Fruit fly (Drosophila melanogaster): ENCODE measurements around the gene mRpL1.

mRpL1 gene

dm6 chr3R:8333768-8334470, 32.7 kb downstream of the mRpL1 start, which contains the start of gene Poxm:
Gene Poxm, minus strand, starts transcription at chr3R:8333792.
- peak; percentile 74 for TF ChIP-seq onecut (GFP tag; IDR thresholded peaks at IDR 0.05)
- peak; percentile 75 for TF ChIP-seq CG8281 (tag; optimal IDR thresholded peaks at IDR 0.05)
- TF ChIP-seq CTCF (GFP tag; optimal IDR thresholded peaks at IDR 0.05) = peak; percentile 1
- TF ChIP-seq CG9797 (GFP tag; optimal IDR thresholded peaks at IDR 0.05) = peak; percentile 23
- peak; percentile 75 for TF ChIP-seq Fer2 (tag; optimal IDR thresholded peaks at IDR 0.05)
- TF ChIP-seq HLH54F (GFP tag; optimal IDR thresholded peaks at IDR 0.05) = peak; percentile 41
- TF ChIP-seq sisA (GFP tag; IDR thresholded peaks at IDR 0.05) = peak; percentile 93
- peak; percentile 91 for TF ChIP-seq E2f1 (GFP tag; IDR thresholded peaks at IDR 0.05)
- peak; percentile 74 for TF ChIP-seq kay (GFP tag; optimal IDR thresholded peaks at IDR 0.05)
- no peak for TF ChIP-seq hb (GFP tag; IDR thresholded peaks at IDR 0.05; ENCODE audit: partially characterized antibody)
- TF ChIP-seq cg (GFP tag; optimal IDR thresholded peaks at IDR 0.05) = peak; percentile 99
- peak; percentile 82; the same call in 1 of the 2 replicates for TF ChIP-seq CG32767 (GFP tag; IDR thresholded peaks at IDR 0.05)
- peak; percentile 88 for TF ChIP-seq CG33557 (GFP tag; optimal IDR thresholded peaks at IDR 0.05)
- peak; percentile 94 for TF ChIP-seq lmd (GFP tag; IDR thresholded peaks at IDR 0.05)
- peak; percentile 88 for TF ChIP-seq gsb-n (tag; optimal IDR thresholded peaks at IDR 0.05)
- peak; percentile 73 for TF ChIP-seq peb (GFP tag; IDR thresholded peaks at IDR 0.05)
- TF ChIP-seq CG18476 (GFP tag; optimal IDR thresholded peaks at IDR 0.05) = peak; percentile 81
- peak; percentile 41; the same call in 1 of the 2 replicates for TF ChIP-seq inv (GFP tag; IDR thresholded peaks at IDR 0.05; ENCODE audit: partially characterized antibody)
- no peak for TF ChIP-seq unc-4 (GFP tag; IDR thresholded peaks at IDR 0.05; ENCODE audit: partially characterized antibody)
- TF ChIP-seq Dref (GFP tag; IDR thresholded peaks at IDR 0.05) = no peak
- peak; percentile 95 for TF ChIP-seq CG30403 (GFP tag; optimal IDR thresholded peaks at IDR 0.05)
- TF ChIP-seq CG17328 (GFP tag; IDR thresholded peaks at IDR 0.05) = peak; percentile 74
- TF ChIP-seq HLH3B (GFP tag; IDR thresholded peaks at IDR 0.05) = peak; percentile 82
- peak; percentile 21; the same call in 1 of the 2 replicates for TF ChIP-seq Nf-YA (GFP tag; IDR thresholded peaks at IDR 0.05)
- peak in 1 of 3 experiments; percentile 88 for TF ChIP-seq Stat92E (GFP tag; optimal IDR thresholded peaks at IDR 0.05)
- peak; percentile 83 for TF ChIP-seq gt (GFP tag; IDR thresholded peaks at IDR 0.05)
- peak; percentile 68 for TF ChIP-seq CG13624 (GFP tag; optimal IDR thresholded peaks at IDR 0.05)
- TF ChIP-seq Nf-YB (GFP tag; optimal IDR thresholded peaks at IDR 0.05) = peak; percentile 94
- TF ChIP-seq CG9817 (tag; optimal IDR thresholded peaks at IDR 0.05) = peak; percentile 87
- TF ChIP-seq fd96Cb (tag; optimal IDR thresholded peaks at IDR 0.05) = peak; percentile 95
- TF ChIP-seq slbo (GFP tag; IDR thresholded peaks at IDR 0.05) = peak; percentile 87
- TF ChIP-seq sqz (GFP tag; optimal IDR thresholded peaks at IDR 0.05) = peak; percentile 90
- peak; percentile 85 for TF ChIP-seq CG10147 (GFP tag; optimal IDR thresholded peaks at IDR 0.05)
- TF ChIP-seq CG18619 (GFP tag; optimal IDR thresholded peaks at IDR 0.05) = peak; percentile 88
- peak; percentile 88 for TF ChIP-seq esg (GFP tag; conservative IDR thresholded peaks at IDR 0.05)
- TF ChIP-seq CG10431 (GFP tag; optimal IDR thresholded peaks at IDR 0.05) = peak; percentile 73
- peak; percentile 75 for TF ChIP-seq fd3F (GFP tag; optimal IDR thresholded peaks at IDR 0.05)
- TF ChIP-seq sob (GFP tag; IDR thresholded peaks at IDR 0.05) = peak; percentile 85
- TF ChIP-seq mam (GFP tag; optimal IDR thresholded peaks at IDR 0.05) = peak; percentile 60
- no peak for TF ChIP-seq her (GFP tag; optimal IDR thresholded peaks at IDR 0.05)
- TF ChIP-seq CG9876 (GFP tag; optimal IDR thresholded peaks at IDR 0.05) = no peak
- peak; percentile 97 for TF ChIP-seq CG7839 (tag; optimal IDR thresholded peaks at IDR 0.05)
- TF ChIP-seq tna (GFP tag; IDR thresholded peaks at IDR 0.05; ENCODE audit: partially characterized antibody) = no peak
- TF ChIP-seq nmo (GFP tag; optimal IDR thresholded peaks at IDR 0.05) = peak; percentile 98
- no peak for TF ChIP-seq fu2 (GFP tag; optimal IDR thresholded peaks at IDR 0.05)
- TF ChIP-seq CG11085 (GFP tag; IDR thresholded peaks at IDR 0.05) = peak; percentile 57
- TF ChIP-seq zfh2 (GFP tag; optimal IDR thresholded peaks at IDR 0.05) = peak; percentile 43
- peak; percentile 88 for TF ChIP-seq Ada2b (GFP tag; IDR thresholded peaks at IDR 0.05)
- TF ChIP-seq grau (tag; optimal IDR thresholded peaks at IDR 0.05) = peak; percentile 93
- peak; percentile 59 for TF ChIP-seq TFAM (GFP tag; optimal IDR thresholded peaks at IDR 0.05)
